Fruit fly (Drosophila melanogaster) whole organism, pupa: ENCODE results near the gene CG17328.

ENCODE experiments used
- CG15710 ChIP-seq: fragments of 200-800 bp; sonication (Bioruptor generic); optimal IDR thresholded peaks from 2 replicates; lab custom pipeline; 2018; ENCODE audit warnings: missing biosample characterization, mild to moderate bottlenecking, missing genetic modification characterization, moderate library complexity
- CG17806 ChIP-seq: fragments of 200-800 bp; sonication (Bioruptor generic); optimal IDR thresholded peaks from 2 replicates; lab custom pipeline; 2018; ENCODE audit warnings: missing biosample characterization, mild to moderate bottlenecking, missing genetic modification characterization, moderate library complexity
- CG32121 ChIP-seq: fragments of 200-800 bp; sonication (Bioruptor generic); IDR thresholded peaks from 2 replicates; pipeline ENCODE4 v1.3.6; 2022; ENCODE audit warnings: missing biosample characterization, missing genetic modification characterization
- CG4496 ChIP-seq: fragments of 200-800 bp; sonication (Bioruptor generic); IDR thresholded peaks from 3 replicates; pipeline ENCODE4 v1.3.6; 2022; ENCODE audit warnings: missing biosample characterization, missing genetic modification characterization
- D1 ChIP-seq: fragments of 200-800 bp; sonication (Bioruptor generic); optimal IDR thresholded peaks from 2 replicates; lab custom pipeline; 2018; ENCODE audit warnings: missing biosample characterization, mild to moderate bottlenecking, missing genetic modification characterization, moderate library complexity
- Pif1A ChIP-seq: fragments of 200-800 bp; sonication (Bioruptor generic); optimal IDR thresholded peaks from 3 replicates; lab custom pipeline; 2016; ENCODE audit warnings: missing biosample characterization, missing genetic modification characterization
- Snoo ChIP-seq: fragments of 200-800 bp; sonication (Bioruptor generic); optimal IDR thresholded peaks from 3 replicates; lab custom pipeline; 2017; ENCODE audit warnings: missing biosample characterization, mild to moderate bottlenecking, missing genetic modification characterization, inconsistent platforms
- gl ChIP-seq: fragments of 200-800 bp; sonication (Bioruptor generic); optimal IDR thresholded peaks from 2 replicates; lab custom pipeline; 2018; ENCODE audit warnings: missing biosample characterization, mild to moderate bottlenecking, missing genetic modification characterization

dm6 chr2L:16288393-16288731 lies 11.4 kb upstream of the CG17328 start:
- no peak for TF ChIP-seq CG15710 (tag; lab: Kevin White, UChicago)
- TF ChIP-seq CG4496 (GFP tag; lab: Robert Waterston, UW) = no peak
- TF ChIP-seq gl (tag; lab: Kevin White, UChicago) = no peak
- no peak for TF ChIP-seq Snoo
- no peak for TF ChIP-seq CG32121
- TF ChIP-seq D1 (tag; lab: Kevin White, UChicago) = no peak
- no peak for TF ChIP-seq Pif1A (GFP tag; lab: Kevin White, UChicago)
- no peak for TF ChIP-seq CG17806 (tag; lab: Kevin White, UChicago)
